Worm (Caenorhabditis elegans) whole organism, late embryonic: ENCODE results near the gene C02H6.1.

Experiments
- K09A11.1 ChIP-seq: sonication (generic microtip); optimal IDR thresholded peaks from 2 replicates; lab custom pipeline; 2017; ENCODE audit warnings: antibody characterized with exemption, mild to moderate bottlenecking, missing genetic modification characterization, missing compliant biosample characterization; ENCODE audit not compliant: insufficient read depth
- ahr-1 ChIP-seq: sonication (generic microtip); optimal IDR thresholded peaks from 2 replicates; lab custom pipeline; 2016; ENCODE audit warnings: missing genetic modification characterization, missing compliant biosample characterization
- ceh-2 ChIP-seq: sonication (generic microtip); optimal IDR thresholded peaks from 2 replicates; lab custom pipeline; 2016; ENCODE audit warnings: missing genotype, missing genetic modification characterization, missing compliant biosample characterization
- ceh-30 ChIP-seq: fragments of 150-350 bp; optimal IDR thresholded peaks from 2 replicates; lab custom pipeline; 2014; ENCODE audit warnings: missing biosample characterization, missing genetic modification characterization
- ceh-31 ChIP-seq: sonication (generic microtip); optimal IDR thresholded peaks from 2 replicates; lab custom pipeline; 2016; ENCODE audit warnings: missing genetic modification characterization, missing compliant biosample characterization
- ceh-34 ChIP-seq: sonication (generic microtip); optimal IDR thresholded peaks from 2 replicates; lab custom pipeline; 2016; ENCODE audit warnings: mild to moderate bottlenecking, missing genetic modification characterization, missing compliant biosample characterization
- ceh-45 ChIP-seq: fragments of 200-800 bp; sonication (Bioruptor generic); IDR thresholded peaks from 2 replicates; pipeline ENCODE4 v1.3.6; 2022; ENCODE audit warnings: missing genetic modification reagents, missing genetic modification characterization, missing compliant biosample characterization
- ceh-48 ChIP-seq: sonication (generic microtip); optimal IDR thresholded peaks from 2 replicates; lab custom pipeline; 2016; ENCODE audit warnings: missing genetic modification characterization, inconsistent platforms, missing compliant biosample characterization
- ceh-6 ChIP-seq: fragments of 200-800 bp; sonication (Bioruptor generic); optimal IDR thresholded peaks from 2 replicates; lab custom pipeline; 2018; ENCODE audit warnings: mild to moderate bottlenecking, missing genetic modification characterization, missing compliant biosample characterization
- ceh-9 ChIP-seq: sonication (generic microtip); optimal IDR thresholded peaks from 2 replicates; lab custom pipeline; 2016; ENCODE audit warnings: mild to moderate bottlenecking, missing genetic modification characterization, inconsistent platforms, missing compliant biosample characterization
- che-1 ChIP-seq: sonication (generic microtip); optimal IDR thresholded peaks from 2 replicates; lab custom pipeline; 2016; ENCODE audit warnings: mild to moderate bottlenecking, missing genetic modification characterization, missing compliant biosample characterization
- dve-1 ChIP-seq: sonication (generic microtip); optimal IDR thresholded peaks from 2 replicates; lab custom pipeline; 2017; ENCODE audit warnings: antibody characterized with exemption, mild to moderate bottlenecking, missing genetic modification characterization, missing compliant biosample characterization
- elt-4 ChIP-seq: sonication (generic microtip); optimal IDR thresholded peaks from 2 replicates; lab custom pipeline; 2016; ENCODE audit warnings: missing genetic modification characterization, missing compliant biosample characterization
- eyg-1 ChIP-seq: sonication (generic microtip); optimal IDR thresholded peaks from 2 replicates; lab custom pipeline; 2016; ENCODE audit warnings: missing genotype, missing genetic modification characterization, missing compliant biosample characterization
- fax-1 ChIP-seq: sonication (generic microtip); optimal IDR thresholded peaks from 2 replicates; lab custom pipeline; 2016; ENCODE audit warnings: missing genotype, missing genetic modification characterization, missing compliant biosample characterization
- fkh-6 ChIP-seq: sonication (generic microtip); optimal IDR thresholded peaks from 2 replicates; lab custom pipeline; 2016; ENCODE audit warnings: missing genetic modification characterization, missing compliant biosample characterization
- hlh-15 ChIP-seq: sonication (generic microtip); optimal IDR thresholded peaks from 2 replicates; lab custom pipeline; 2016; ENCODE audit warnings: missing genetic modification characterization, missing compliant biosample characterization
- hlh-30 ChIP-seq: sonication (generic microtip); optimal IDR thresholded peaks from 2 replicates; lab custom pipeline; 2017; ENCODE audit warnings: antibody characterized with exemption, missing genetic modification characterization, missing compliant biosample characterization; ENCODE audit not compliant: insufficient read depth
- hlh-6 ChIP-seq: sonication (generic microtip); optimal IDR thresholded peaks from 2 replicates; lab custom pipeline; 2016; ENCODE audit warnings: missing genotype, missing genetic modification characterization, missing compliant biosample characterization
- hlh-8 ChIP-seq: sonication (generic microtip); optimal IDR thresholded peaks from 2 replicates; lab custom pipeline; 2016; ENCODE audit warnings: missing genotype, missing genetic modification characterization, missing compliant biosample characterization
- lin-11 ChIP-seq: fragments of 200-800 bp; sonication (Bioruptor generic); optimal IDR thresholded peaks from 2 replicates; lab custom pipeline; 2018; ENCODE audit warnings: mild to moderate bottlenecking, missing genetic modification characterization, missing compliant biosample characterization
- madf-2 ChIP-seq: sonication (generic microtip); optimal IDR thresholded peaks from 2 replicates; lab custom pipeline; 2017; ENCODE audit warnings: missing genetic modification characterization, missing compliant biosample characterization
- nhr-232 ChIP-seq: sonication (generic microtip); optimal IDR thresholded peaks from 2 replicates; lab custom pipeline; 2016; ENCODE audit warnings: missing genetic modification characterization, missing compliant biosample characterization
- odd-2 ChIP-seq: sonication (generic microtip); optimal IDR thresholded peaks from 2 replicates; lab custom pipeline; 2017; ENCODE audit warnings: antibody characterized with exemption, mild to moderate bottlenecking, missing genetic modification characterization, missing compliant biosample characterization
- pat-9 ChIP-seq: fragments of 200-800 bp; sonication (Bioruptor generic); optimal IDR thresholded peaks from 2 replicates; lab custom pipeline; 2018; ENCODE audit warnings: mild to moderate bottlenecking, missing genetic modification characterization, moderate library complexity, missing compliant biosample characterization
- pha-2 ChIP-seq: sonication (generic microtip); optimal IDR thresholded peaks from 2 replicates; lab custom pipeline; 2017; ENCODE audit warnings: mild to moderate bottlenecking, missing genetic modification characterization, missing compliant biosample characterization
- pqm-1 ChIP-seq: sonication (generic microtip); optimal IDR thresholded peaks from 2 replicates; lab custom pipeline; 2016; ENCODE audit warnings: missing genetic modification characterization, missing compliant biosample characterization
- ref-2 ChIP-seq: sonication (generic microtip); optimal IDR thresholded peaks from 2 replicates; lab custom pipeline; 2016; ENCODE audit warnings: missing genetic modification characterization, missing compliant biosample characterization
- sox-4 ChIP-seq: sonication (generic microtip); optimal IDR thresholded peaks from 2 replicates; lab custom pipeline; 2017; ENCODE audit warnings: mild to moderate bottlenecking, missing genetic modification characterization, inconsistent platforms, missing compliant biosample characterization
- syd-9 ChIP-seq: sonication (generic microtip); optimal IDR thresholded peaks from 2 replicates; lab custom pipeline; 2016; ENCODE audit warnings: mild to moderate bottlenecking, missing genetic modification characterization, moderate library complexity, missing compliant biosample characterization
- tbx-2 ChIP-seq: sonication (generic microtip); optimal IDR thresholded peaks from 2 replicates; lab custom pipeline; 2016; ENCODE audit warnings: missing genetic modification characterization, missing compliant biosample characterization
- unc-55 ChIP-seq: sonication (generic microtip); optimal IDR thresholded peaks from 2 replicates; lab custom pipeline; 2017; ENCODE audit warnings: missing biosample characterization, missing genetic modification reagents, missing genetic modification characterization
- unc-86 ChIP-seq: sonication (generic microtip); optimal IDR thresholded peaks from 2 replicates; lab custom pipeline; 2016; ENCODE audit warnings: missing genetic modification characterization, missing compliant biosample characterization
- zip-5 ChIP-seq: sonication (generic microtip); optimal IDR thresholded peaks from 2 replicates; lab custom pipeline; 2016; ENCODE audit warnings: missing genetic modification characterization, missing compliant biosample characterization

Gene C02H6.1

DNA sequence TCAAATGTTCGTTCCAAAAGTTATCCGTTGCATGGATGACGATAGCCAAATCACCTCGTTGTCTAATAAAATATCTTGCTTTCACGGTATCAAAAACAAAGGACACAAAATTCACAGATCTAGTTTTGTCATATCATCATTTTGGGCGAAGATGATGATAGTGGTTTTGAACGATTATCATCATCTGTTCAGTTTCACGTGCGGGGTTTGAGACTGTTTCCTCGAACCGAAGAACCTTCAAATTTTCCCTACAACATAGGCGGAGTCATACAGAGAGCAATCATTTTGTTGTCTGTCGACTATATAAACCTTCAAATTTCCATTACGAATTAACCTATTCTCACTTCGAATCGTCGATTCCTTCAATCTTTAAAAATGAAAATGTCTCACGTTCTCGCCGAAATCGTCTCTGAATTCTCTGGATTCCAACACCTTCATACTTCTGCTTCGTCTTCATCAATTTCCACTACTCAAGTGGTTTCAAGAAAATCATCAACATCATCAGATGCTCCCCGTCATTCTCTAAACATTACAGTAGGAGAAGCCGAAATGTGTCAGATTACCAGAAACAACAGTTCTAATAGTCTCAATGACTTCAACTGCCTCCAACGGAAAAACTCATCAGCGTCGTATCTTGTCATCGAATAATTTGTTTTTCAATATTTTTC is 23.6 kb upstream of the C02H6.1 start, which contains the start of gene F18E3.11:
Gene F18E3.11, plus strand, starts transcription at position 376 of the 668 bp plus-strand sequence.
- TF ChIP-seq ceh-30 (tag; lab: Kevin White, UChicago): no peak
- TF ChIP-seq pat-9 (tag; lab: Kevin White, UChicago): no peak
- no peak for TF ChIP-seq unc-86
- TF ChIP-seq che-1: no peak
- TF ChIP-seq pqm-1 (tag; lab: Kevin White, UChicago): no peak
- TF ChIP-seq ref-2: no peak
- no peak for TF ChIP-seq fax-1
- TF ChIP-seq, all 69 proteins: peak for 0

- no peak for TF ChIP-seq ceh-6 (GFP tag; lab: Kevin White, UChicago)
- TF ChIP-seq hlh-6 (tag; lab: Kevin White, UChicago): no peak
- TF ChIP-seq ceh-45: no peak
- TF ChIP-seq hlh-30 (tag; lab: Kevin White, UChicago): no peak
- no peak for TF ChIP-seq ceh-9 (tag; lab: Kevin White, UChicago)
- no peak for TF ChIP-seq eyg-1 (tag; lab: Kevin White, UChicago)
- no peak for TF ChIP-seq lin-11 (tag; lab: Kevin White, UChicago)
- no peak for TF ChIP-seq ahr-1 (tag; lab: Kevin White, UChicago)
- TF ChIP-seq ceh-31 (tag; lab: Kevin White, UChicago): no peak
- TF ChIP-seq odd-2 (tag; lab: Kevin White, UChicago): no peak
- TF ChIP-seq, all 69 proteins: peak for 0
Measured at ce11 chrV:7411695-7412094, 22.0 kb upstream of the C02H6.1 start, which contains the start of gene str-41. Gene str-41 (plus strand): TSS chrV:7411995.

DNA sequence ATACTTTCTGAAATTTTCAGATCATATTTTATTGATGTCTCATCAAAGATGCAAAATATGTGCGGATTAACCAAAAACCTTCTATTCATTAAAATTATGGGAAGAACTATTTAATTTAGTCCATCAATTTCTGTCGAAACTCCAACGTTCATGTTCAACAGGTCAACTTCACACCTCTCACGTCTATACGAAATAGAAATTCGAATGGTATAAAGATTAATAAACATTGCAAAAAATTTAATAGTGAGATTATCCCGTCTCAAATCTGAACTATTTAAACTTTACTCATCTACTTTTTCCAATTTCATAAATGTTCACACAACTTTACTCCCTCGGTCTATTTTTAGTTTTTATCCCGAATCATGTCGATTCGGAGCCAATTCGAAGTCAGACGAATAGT is 19.9 kb upstream of the C02H6.1 start, which contains the start of gene R13D7.2:
Gene R13D7.2, plus strand, starts transcription at position 301 of the 400 bp plus-strand sequence.
- TF ChIP-seq ceh-2 (tag; lab: Kevin White, UChicago) (no peak), ceh-45 (no peak), madf-2 (tag; lab: Kevin White, UChicago) (no peak), nhr-232 (no peak), unc-55 (no peak), sox-4 (tag; lab: Kevin White, UChicago) (no peak), pqm-1 (tag; lab: Kevin White, UChicago) (no peak), hlh-15 (no peak), lin-11 (tag; lab: Kevin White, UChicago) (no peak), pha-2 (no peak), K09A11.1 (tag; lab: Kevin White, UChicago) (no peak), fkh-6 (tag; lab: Kevin White, UChicago) (no peak), elt-4 (tag; lab: Kevin White, UChicago) (no peak), ceh-31 (tag; lab: Kevin White, UChicago) (no peak), ceh-34 (no peak)

DNA sequence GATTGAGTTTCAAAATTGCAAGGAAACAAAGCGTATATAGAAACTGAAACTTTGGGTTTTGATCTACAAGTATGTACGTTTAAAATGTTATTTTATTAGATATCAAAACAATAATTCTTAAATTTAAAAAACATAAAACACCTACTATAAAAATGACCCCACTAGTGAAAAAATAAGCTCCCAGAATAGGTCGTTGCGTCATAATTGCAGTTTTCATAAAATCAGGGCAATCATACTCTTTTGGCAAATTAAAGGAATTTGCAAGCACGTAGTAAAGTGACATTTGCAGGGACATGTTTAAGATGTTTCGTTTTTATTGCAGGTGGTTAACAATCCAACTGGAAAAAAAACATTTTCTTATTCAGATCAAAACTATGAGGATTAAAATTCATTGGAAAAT is 18.8 kb upstream of the C02H6.1 start, which contains the start of gene srt-6:
Gene srt-6, minus strand, starts transcription at position 295 of the 400 bp plus-strand sequence.
- TF ChIP-seq ceh-48 (tag; lab: Kevin White, UChicago) (no peak), zip-5 (tag; lab: Kevin White, UChicago) (no peak), hlh-8 (tag; lab: Kevin White, UChicago) (no peak), syd-9 (tag; lab: Kevin White, UChicago) (no peak), dve-1 (tag; lab: Kevin White, UChicago) (no peak)

- TF ChIP-seq zip-5 (tag; lab: Kevin White, UChicago) (no peak), tbx-2 (no peak), ceh-30 (tag; lab: Kevin White, UChicago) (no peak)
Measured at ce11 chrV:7403501-7403900, 13.8 kb upstream of the C02H6.1 start.
